Worm (Caenorhabditis elegans) whole organism, L1 larva: ENCODE results near the gene nhr-172.

Experiments used
- C04F5.9 ChIP-seq: sonication (generic microtip); optimal IDR thresholded peaks from 2 replicates; lab custom pipeline; 2016; ENCODE audit warnings: missing genetic modification characterization, missing compliant biosample characterization
- C34B4.2 ChIP-seq: sonication (generic microtip); optimal IDR thresholded peaks from 2 replicates; lab custom pipeline; 2017; ENCODE audit warnings: mild to moderate bottlenecking, missing genetic modification characterization, missing compliant biosample characterization
- F16B12.6 ChIP-seq: fragments of 150-350 bp; optimal IDR thresholded peaks from 2 replicates; lab custom pipeline; 2014; ENCODE audit warnings: missing biosample characterization, missing genetic modification characterization
- aha-1 ChIP-seq: fragments of 150-350 bp; optimal IDR thresholded peaks from 2 replicates; lab custom pipeline; 2014; ENCODE audit warnings: missing biosample characterization, missing genetic modification characterization
- ceh-63 ChIP-seq: fragments of 200-800 bp; sonication (Bioruptor generic); optimal IDR thresholded peaks from 2 replicates; lab custom pipeline; 2018; ENCODE audit warnings: mild to moderate bottlenecking, missing genetic modification characterization, missing compliant biosample characterization
- ceh-8 ChIP-seq: fragments of 200-800 bp; sonication (Bioruptor generic); optimal IDR thresholded peaks from 2 replicates; lab custom pipeline; 2018; ENCODE audit warnings: mild to moderate bottlenecking, missing genetic modification characterization, moderate library complexity, missing compliant biosample characterization
- ceh-82 ChIP-seq, 3 experiments: fragments of 150-350 bp in 1 of 3; sonication (generic microtip) in 2 of 3; optimal IDR thresholded peaks; 2 replicates each; lab custom pipeline; 2014 to 2017; ENCODE audit warnings: missing biosample characterization in 3 of 3, missing genetic modification characterization in 3 of 3
- ceh-90 ChIP-seq: sonication (generic microtip); optimal IDR thresholded peaks from 2 replicates; lab custom pipeline; 2016; ENCODE audit warnings: missing genetic modification characterization, missing compliant biosample characterization
- dpl-1 ChIP-seq, 3 experiments: fragments of 150-350 bp in 2 of 3; sonication (generic microtip) in 1 of 3; optimal IDR thresholded peaks; 2 replicates each; lab custom pipeline; 2014 to 2017; ENCODE audit warnings: missing biosample characterization in 3 of 3, missing genetic modification characterization in 3 of 3, missing genetic modification reagents in 3 of 3
- dsc-1 ChIP-seq: sonication (generic microtip); optimal IDR thresholded peaks from 2 replicates; lab custom pipeline; 2016; ENCODE audit warnings: mild to moderate bottlenecking, missing genetic modification characterization, missing compliant biosample characterization
- efl-1 ChIP-seq, 4 experiments: fragments of 150-350 bp; optimal IDR thresholded peaks in 3 of 4; peaks in 1 of 4; 1 replicate in 1 of 4; 2 replicates in 3 of 4; lab custom pipeline; 2014; ENCODE audit warnings: missing biosample characterization in 2 of 4, missing genetic modification characterization in 2 of 4, missing genetic modification reagents in 2 of 4
- elt-2 ChIP-seq: sonication (generic microtip); optimal IDR thresholded peaks from 2 replicates; lab custom pipeline; 2016; ENCODE audit warnings: missing genetic modification characterization, mild to moderate bottlenecking, inconsistent platforms, missing compliant biosample characterization, missing genetic modification reagents
- elt-3 ChIP-seq, 6 experiments: fragments of 150-350 bp in 1 of 6; sonication (generic microtip); optimal IDR thresholded peaks; 2 replicates each; lab custom pipeline; 2017 to 2018; ENCODE audit warnings: missing biosample characterization in 6 of 6, missing genetic modification characterization in 6 of 6, inconsistent platforms in 1 of 6
- fkh-10 ChIP-seq: sonication (generic microtip); optimal IDR thresholded peaks from 2 replicates; lab custom pipeline; 2017; ENCODE audit warnings: missing biosample characterization, missing genetic modification reagents, missing genetic modification characterization
- hpl-2 ChIP-seq: fragments of 150-350 bp; optimal IDR thresholded peaks from 2 replicates; lab custom pipeline; 2014; ENCODE audit warnings: missing biosample characterization, missing genetic modification reagents, missing genetic modification characterization
- lin-13 ChIP-seq: fragments of 150-350 bp; optimal IDR thresholded peaks from 2 replicates; lab custom pipeline; 2014; ENCODE audit warnings: missing biosample characterization, missing genetic modification reagents, missing genetic modification characterization
- lin-15B ChIP-seq: fragments of 150-350 bp; sonication (generic microtip); optimal IDR thresholded peaks from 3 replicates; lab custom pipeline; 2014; ENCODE audit warnings: missing biosample characterization, missing genetic modification characterization
- lin-35 ChIP-seq, 2 experiments: fragments of 150-350 bp; optimal IDR thresholded peaks; 2 replicates each; lab custom pipeline; 2014; ENCODE audit warnings: missing biosample characterization in 2 of 2, missing genetic modification characterization in 2 of 2, missing genetic modification reagents in 2 of 2
- lin-39 ChIP-seq: fragments of 150-350 bp; optimal IDR thresholded peaks from 2 replicates; lab custom pipeline; 2014; ENCODE audit warnings: missing biosample characterization, missing genetic modification reagents, missing genetic modification characterization
- lir-3 ChIP-seq: sonication (generic microtip); optimal IDR thresholded peaks from 2 replicates; lab custom pipeline; 2016; ENCODE audit warnings: mild to moderate bottlenecking, missing genetic modification characterization, moderate library complexity, missing compliant biosample characterization; ENCODE audit not compliant: poor library complexity
- lsy-2 ChIP-seq, 2 experiments: fragments of 150-350 bp; optimal IDR thresholded peaks; 2 replicates each; lab custom pipeline; 2014; ENCODE audit warnings: missing biosample characterization in 2 of 2, missing genetic modification characterization in 2 of 2
- mab-9 ChIP-seq: fragments of 200-800 bp; sonication (Bioruptor generic); IDR thresholded peaks from 2 replicates; pipeline ENCODE4 v1.3.6; 2022; ENCODE audit warnings: missing genetic modification reagents, missing genetic modification characterization, missing compliant biosample characterization
- mdl-1 ChIP-seq, 2 experiments: fragments of 150-350 bp; optimal IDR thresholded peaks; 2 replicates each; lab custom pipeline; 2014 to 2017; ENCODE audit warnings: missing biosample characterization in 2 of 2, missing genetic modification characterization in 2 of 2, inconsistent platforms in 1 of 2
- mef-2 ChIP-seq: fragments of 150-350 bp; optimal IDR thresholded peaks from 2 replicates; lab custom pipeline; 2014; ENCODE audit warnings: missing biosample characterization, missing genetic modification characterization
- nhr-11 ChIP-seq: fragments of 150-350 bp; optimal IDR thresholded peaks from 2 replicates; lab custom pipeline; 2014; ENCODE audit warnings: missing biosample characterization, missing genetic modification characterization
- nhr-19 ChIP-seq: fragments of 200-800 bp; sonication (Bioruptor generic); conservative IDR thresholded peaks from 2 replicates; pipeline ENCODE4 v1.3.6; 2022; ENCODE audit warnings: missing genetic modification characterization, missing compliant biosample characterization
- nhr-20 ChIP-seq: sonication (generic microtip); optimal IDR thresholded peaks from 2 replicates; lab custom pipeline; 2016; ENCODE audit warnings: mild to moderate bottlenecking, missing genetic modification characterization, missing compliant biosample characterization
- nhr-28 ChIP-seq: fragments of 150-350 bp; optimal IDR thresholded peaks from 2 replicates; lab custom pipeline; 2014; ENCODE audit warnings: missing biosample characterization, missing genetic modification characterization
- nhr-47 ChIP-seq: sonication (generic microtip); optimal IDR thresholded peaks from 2 replicates; lab custom pipeline; 2016; ENCODE audit warnings: mild to moderate bottlenecking, missing genetic modification characterization, moderate library complexity, missing compliant biosample characterization
- nhr-71 ChIP-seq: sonication (generic microtip); optimal IDR thresholded peaks from 2 replicates; lab custom pipeline; 2016; ENCODE audit warnings: mild to moderate bottlenecking, missing genetic modification characterization, moderate library complexity, missing compliant biosample characterization
- nhr-77 ChIP-seq: fragments of 150-350 bp; optimal IDR thresholded peaks from 2 replicates; lab custom pipeline; 2014; ENCODE audit warnings: missing biosample characterization, missing genetic modification characterization
- nhr-90 ChIP-seq: sonication (generic microtip); optimal IDR thresholded peaks from 2 replicates; lab custom pipeline; 2016; ENCODE audit warnings: mild to moderate bottlenecking, missing genetic modification characterization, missing compliant biosample characterization; ENCODE audit not compliant: poor library complexity
- rnt-1 ChIP-seq: sonication (generic microtip); optimal IDR thresholded peaks from 2 replicates; lab custom pipeline; 2016; ENCODE audit warnings: mild to moderate bottlenecking, missing genetic modification characterization, moderate library complexity, missing compliant biosample characterization
- skn-1 ChIP-seq: fragments of 150-350 bp; optimal IDR thresholded peaks from 2 replicates; lab custom pipeline; 2014; ENCODE audit warnings: missing biosample characterization, missing genetic modification characterization
- snpc-4 ChIP-seq: fragments of 150-350 bp; optimal IDR thresholded peaks from 2 replicates; lab custom pipeline; 2014; ENCODE audit warnings: missing biosample characterization, missing genetic modification characterization
- snu-23 ChIP-seq: sonication (generic microtip); optimal IDR thresholded peaks from 2 replicates; lab custom pipeline; 2016; ENCODE audit warnings: missing genetic modification characterization, missing compliant biosample characterization
- sptf-1 ChIP-seq: fragments of 150-350 bp; optimal IDR thresholded peaks from 2 replicates; lab custom pipeline; 2014; ENCODE audit warnings: missing biosample characterization, missing genetic modification characterization
- sup-37 ChIP-seq: fragments of 200-800 bp; sonication (Bioruptor generic); optimal IDR thresholded peaks from 2 replicates; lab custom pipeline; 2018; ENCODE audit warnings: mild to moderate bottlenecking, missing genetic modification characterization, missing compliant biosample characterization
- unc-30 ChIP-seq: sonication (generic microtip); optimal IDR thresholded peaks from 2 replicates; lab custom pipeline; 2017; ENCODE audit warnings: missing biosample characterization, missing genetic modification characterization
- unc-62 ChIP-seq: fragments of 150-350 bp; optimal IDR thresholded peaks from 2 replicates; lab custom pipeline; 2014; ENCODE audit warnings: missing biosample characterization, missing genetic modification reagents, missing genetic modification characterization
- unc-98 ChIP-seq: fragments of 200-800 bp; sonication (Bioruptor generic); IDR thresholded peaks from 2 replicates; pipeline ENCODE4 v1.3.6; 2022; ENCODE audit warnings: missing genetic modification characterization, missing compliant biosample characterization
- xbp-1 ChIP-seq: sonication (generic microtip); optimal IDR thresholded peaks from 2 replicates; lab custom pipeline; 2016; ENCODE audit warnings: missing genetic modification characterization, missing compliant biosample characterization
- ztf-11 ChIP-seq, 2 experiments: sonication (generic microtip); optimal IDR thresholded peaks; 2 replicates each; lab custom pipeline; 2016 to 2017; ENCODE audit warnings: missing genetic modification characterization in 2 of 2, missing biosample characterization in 1 of 2, missing compliant biosample characterization in 1 of 2
- ztf-4 ChIP-seq: fragments of 150-350 bp; optimal IDR thresholded peaks from 2 replicates; lab custom pipeline; 2014; ENCODE audit warnings: missing biosample characterization, missing genetic modification characterization

The nhr-172 gene

ce11 chrV:7504271-7504670 lies 4.5 kb upstream of the nhr-172 start, which contains the start of gene srh-229:
TSS of gene srh-229 (minus strand) at chrV:7504371.
- TF ChIP-seq ceh-82 (tag; optimal IDR thresholded peaks at IDR 0.05; lab: Kevin White, UChicago) (no peak), unc-62 (GFP tag; lab: Kevin White, UChicago) (no peak), mab-9 (no peak), ztf-4 (tag; lab: Kevin White, UChicago) (no peak), hpl-2 (GFP tag; lab: Kevin White, UChicago) (no peak)

DNA sequence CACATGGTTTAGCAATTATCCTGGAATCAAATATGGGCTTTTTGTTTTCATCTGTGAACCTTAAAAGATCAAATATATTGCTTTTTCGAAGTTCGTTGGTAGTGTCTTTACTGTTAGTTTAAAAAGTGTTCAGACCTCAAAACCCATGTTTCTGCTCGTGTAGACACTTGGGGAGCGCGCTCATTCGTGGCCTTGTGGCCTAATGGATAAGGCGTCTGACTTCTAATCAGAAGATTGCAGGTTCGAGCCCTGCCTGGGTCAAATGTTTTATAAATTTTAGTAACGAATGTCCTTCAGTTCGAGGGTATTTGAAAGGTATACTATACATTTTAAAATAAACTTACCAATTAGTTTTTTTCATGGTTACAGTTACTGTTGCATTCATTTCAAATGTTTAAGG lies 2.6 kb upstream of the nhr-172 start:
- TF ChIP-seq snpc-4 (tag; lab: Kevin White, UChicago), result no peak
- TF ChIP-seq ztf-11 (tag; optimal IDR thresholded peaks at IDR 0.05; lab: Kevin White, UChicago), result no peak
- TF ChIP-seq lsy-2 (tag; optimal IDR thresholded peaks at IDR 0.05; lab: Kevin White, UChicago), result peak in 1 of 2 experiments; percentile 27
- TF ChIP-seq efl-1 (optimal IDR thresholded peaks at IDR 0.05; lab: Kevin White, UChicago), result peak in 1 of 2 experiments; percentile 13
- peak in 1 of 2 experiments; percentile 50 for TF ChIP-seq efl-1 (GFP tag; optimal IDR thresholded peaks at IDR 0.05 in 1 of 2; lab: Kevin White, UChicago)
- no peak for TF ChIP-seq elt-3 (tag; optimal IDR thresholded peaks at IDR 0.05; lab: Kevin White, UChicago)
- no peak for TF ChIP-seq C34B4.2 (tag; lab: Kevin White, UChicago)
- TF ChIP-seq lin-35 (GFP tag; optimal IDR thresholded peaks at IDR 0.05; lab: Kevin White, UChicago), result peak in 1 of 2 experiments; percentile 42
- TF ChIP-seq nhr-19 (GFP tag; lab: Robert Waterston, UW), result peak; percentile 47; the same call in 1 of the 2 replicates
- TF ChIP-seq ceh-63 (GFP tag; lab: Kevin White, UChicago), result no peak
- TF ChIP-seq sup-37 (GFP tag; lab: Kevin White, UChicago), result no peak
- no peak for TF ChIP-seq hpl-2 (GFP tag; lab: Kevin White, UChicago)
- TF ChIP-seq fkh-10 (GFP tag; lab: Kevin White, UChicago), result no peak
- TF ChIP-seq snu-23, result peak; percentile 47
- TF ChIP-seq nhr-47 (tag; lab: Kevin White, UChicago), result no peak
- no peak for TF ChIP-seq skn-1 (tag; lab: Kevin White, UChicago)
- TF ChIP-seq C04F5.9, result no peak
- TF ChIP-seq nhr-28 (tag; lab: Kevin White, UChicago), result no peak
- peak; percentile 20 for TF ChIP-seq nhr-71 (tag; lab: Kevin White, UChicago)
- TF ChIP-seq unc-30 (tag; lab: Kevin White, UChicago), result no peak
- peak; percentile 35 for TF ChIP-seq rnt-1 (tag; lab: Kevin White, UChicago)
- no peak for TF ChIP-seq nhr-77
- no peak for TF ChIP-seq ceh-90 (tag; lab: Kevin White, UChicago)
- TF ChIP-seq elt-2 (tag; lab: Kevin White, UChicago), result no peak
- TF ChIP-seq xbp-1 (tag; lab: Kevin White, UChicago), result no peak
- TF ChIP-seq aha-1 (tag; lab: Kevin White, UChicago), result no peak
- TF ChIP-seq dsc-1 (tag; lab: Kevin White, UChicago), result no peak
- no peak for TF ChIP-seq nhr-11 (tag; lab: Kevin White, UChicago)
- no peak for TF ChIP-seq sptf-1 (tag; lab: Kevin White, UChicago)
- TF ChIP-seq mef-2 (tag; lab: Kevin White, UChicago), result no peak
- TF ChIP-seq nhr-90 (tag; lab: Kevin White, UChicago), result peak; percentile 30
- no peak for TF ChIP-seq F16B12.6
- TF ChIP-seq nhr-20 (tag; lab: Kevin White, UChicago), result peak; percentile 10
- TF ChIP-seq lin-13, result no peak
- no peak for TF ChIP-seq unc-98 (GFP tag; lab: Robert Waterston, UW)
- TF ChIP-seq lir-3 (tag; lab: Kevin White, UChicago), result no peak
- no peak for TF ChIP-seq lin-15B (tag; lab: Kevin White, UChicago)
- peak in 1 of 2 experiments; percentile 2 for TF ChIP-seq mdl-1 (tag; optimal IDR thresholded peaks at IDR 0.05; lab: Kevin White, UChicago)
- no peak for TF ChIP-seq ceh-8
- TF ChIP-seq lin-39 (tag; lab: Kevin White, UChicago), result no peak
- peak in 1 of 3 experiments; percentile 2 for TF ChIP-seq dpl-1 (GFP tag; optimal IDR thresholded peaks at IDR 0.05; lab: Kevin White, UChicago)
